Worm (Caenorhabditis elegans): ENCODE results near the gene glb-27.

DNA sequence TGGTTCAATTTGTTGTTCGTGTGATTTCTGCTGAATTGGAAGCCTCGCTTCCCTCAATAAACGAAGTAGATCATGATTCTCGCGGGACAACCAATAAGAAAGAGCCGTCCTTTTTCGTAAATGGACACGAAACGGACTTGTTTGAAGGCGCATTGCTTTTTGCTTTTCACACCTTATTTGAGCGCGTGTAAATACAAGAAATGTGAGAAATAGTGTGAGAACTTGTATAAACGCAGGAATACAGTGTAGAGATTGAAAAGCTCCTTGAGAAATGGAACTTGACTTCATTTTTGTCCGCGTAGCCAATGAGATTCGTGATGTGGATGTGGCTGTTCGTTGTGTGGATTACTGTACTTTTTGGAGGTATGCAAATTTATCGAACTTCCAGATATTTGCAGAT is 35.4 kb downstream of the glb-27 start, which contains the start of gene cht-2:
- TF ChIP-seq zag-1 (tag; optimal IDR thresholded peaks at IDR 0.05) = no peak
- TF ChIP-seq unc-39 (tag; optimal IDR thresholded peaks at IDR 0.05) = no peak
- TF ChIP-seq mbf-1 (tag; optimal IDR thresholded peaks at IDR 0.05) = no peak
- TF ChIP-seq nhr-237 (tag; optimal IDR thresholded peaks at IDR 0.05) = no peak

Data from whole organism, L2 larva.